Worm (Caenorhabditis elegans) whole organism, late embryonic: ENCODE measurements around the gene F45E1.5.

Source experiments
- T23F11.4 ChIP-seq: fragments of 200-800 bp; sonication (Bioruptor generic); optimal IDR thresholded peaks from 2 replicates; lab custom pipeline; 2018; ENCODE audit warnings: mild to moderate bottlenecking, missing genetic modification characterization, missing compliant biosample characterization
- ceh-18 ChIP-seq: sonication (generic microtip); optimal IDR thresholded peaks from 2 replicates; lab custom pipeline; 2016; ENCODE audit warnings: missing genetic modification characterization, missing compliant biosample characterization
- ceh-19 ChIP-seq: fragments of 200-800 bp; sonication (Bioruptor generic); optimal IDR thresholded peaks from 2 replicates; lab custom pipeline; 2018; ENCODE audit warnings: mild to moderate bottlenecking, missing genetic modification characterization, missing compliant biosample characterization
- ceh-30 ChIP-seq: fragments of 150-350 bp; optimal IDR thresholded peaks from 2 replicates; lab custom pipeline; 2014; ENCODE audit warnings: missing biosample characterization, missing genetic modification characterization
- ceh-45 ChIP-seq: fragments of 200-800 bp; sonication (Bioruptor generic); IDR thresholded peaks from 2 replicates; pipeline ENCODE4 v1.3.6; 2022; ENCODE audit warnings: missing genetic modification reagents, missing genetic modification characterization, missing compliant biosample characterization
- elt-4 ChIP-seq: sonication (generic microtip); optimal IDR thresholded peaks from 2 replicates; lab custom pipeline; 2016; ENCODE audit warnings: missing genetic modification characterization, missing compliant biosample characterization
- gmeb-2 ChIP-seq: sonication (generic microtip); optimal IDR thresholded peaks from 2 replicates; lab custom pipeline; 2016; ENCODE audit warnings: missing genetic modification characterization, inconsistent platforms, missing compliant biosample characterization
- lim-6 ChIP-seq: sonication (generic microtip); optimal IDR thresholded peaks from 2 replicates; lab custom pipeline; 2016; ENCODE audit warnings: missing genetic modification characterization, missing compliant biosample characterization
- nfya-1 ChIP-seq: sonication (generic microtip); optimal IDR thresholded peaks from 2 replicates; lab custom pipeline; 2017; ENCODE audit warnings: missing genetic modification characterization, mild to moderate bottlenecking, missing compliant biosample characterization, antibody characterized with exemption, moderate library complexity
- odd-2 ChIP-seq: sonication (generic microtip); optimal IDR thresholded peaks from 2 replicates; lab custom pipeline; 2017; ENCODE audit warnings: antibody characterized with exemption, mild to moderate bottlenecking, missing genetic modification characterization, missing compliant biosample characterization
- pag-3 ChIP-seq: sonication (generic microtip); optimal IDR thresholded peaks from 2 replicates; lab custom pipeline; 2016; ENCODE audit warnings: missing compliant biosample characterization, missing genetic modification characterization, borderline replicate concordance
- pqm-1 ChIP-seq: sonication (generic microtip); optimal IDR thresholded peaks from 2 replicates; lab custom pipeline; 2016; ENCODE audit warnings: missing genetic modification characterization, missing compliant biosample characterization
- ref-2 ChIP-seq: sonication (generic microtip); optimal IDR thresholded peaks from 2 replicates; lab custom pipeline; 2016; ENCODE audit warnings: missing genetic modification characterization, missing compliant biosample characterization
- sdc-2 ChIP-seq: sonication (generic microtip); optimal IDR thresholded peaks from 2 replicates; lab custom pipeline; 2016; ENCODE audit warnings: missing genotype, missing genetic modification characterization, missing compliant biosample characterization
- unc-86 ChIP-seq: sonication (generic microtip); optimal IDR thresholded peaks from 2 replicates; lab custom pipeline; 2016; ENCODE audit warnings: missing genetic modification characterization, missing compliant biosample characterization
- zip-5 ChIP-seq: sonication (generic microtip); optimal IDR thresholded peaks from 2 replicates; lab custom pipeline; 2016; ENCODE audit warnings: missing genetic modification characterization, missing compliant biosample characterization

The F45E1.5 gene

ce11 chrX:8029080-8029479 is 52.6 kb downstream of the F45E1.5 start, which contains the start of gene C34D10.1 (continued):
- no peak for TF ChIP-seq T23F11.4 (GFP tag; lab: Kevin White, UChicago)
- peak; percentile 35 for TF ChIP-seq ceh-18 (tag; lab: Kevin White, UChicago)
- TF ChIP-seq elt-4 (tag; lab: Kevin White, UChicago) = no peak
- TF ChIP-seq gmeb-2 = no peak
- no peak for TF ChIP-seq odd-2 (tag; lab: Kevin White, UChicago)
- TF ChIP-seq unc-86 (tag; lab: Kevin White, UChicago) = no peak
- no peak for TF ChIP-seq ceh-19 (GFP tag; lab: Kevin White, UChicago)
- TF ChIP-seq ceh-30 (tag; lab: Kevin White, UChicago) = no peak
- TF ChIP-seq lim-6 = no peak
- peak; percentile 66 for TF ChIP-seq sdc-2 (tag; lab: Kevin White, UChicago)
- no peak for TF ChIP-seq pqm-1
- peak; percentile 42 for TF ChIP-seq nfya-1 (tag; lab: Kevin White, UChicago)
- no peak for TF ChIP-seq pag-3 (tag; lab: Kevin White, UChicago)
- TF ChIP-seq zip-5 (tag; lab: Kevin White, UChicago) = no peak
- TF ChIP-seq ref-2 (tag; lab: Kevin White, UChicago) = peak; percentile 43
- no peak for TF ChIP-seq ceh-45 (GFP tag; lab: Robert Waterston, UW)

- TF ChIP-seq zip-5 (tag; lab: Kevin White, UChicago) = no peak
- no peak for TF ChIP-seq odd-2 (tag; lab: Kevin White, UChicago)
Observed at ce11 chrX:8030032-8030431, 53.5 kb downstream of the F45E1.5 start.
